Worm (Caenorhabditis elegans) whole organism, L2 larva: ENCODE results near the gene Y49E10.30.

ENCODE experiments used
- ZK546.5 ChIP-seq: sonication (generic microtip); optimal IDR thresholded peaks from 2 replicates; lab custom pipeline; 2017; ENCODE audit warnings: missing biosample characterization, missing genetic modification characterization
- ama-1 ChIP-seq: fragments of 150-350 bp; optimal IDR thresholded peaks from 2 replicates; lab custom pipeline; 2018; ENCODE audit warnings: inconsistent platforms
- ceh-82 ChIP-seq: fragments of 150-350 bp; optimal IDR thresholded peaks from 2 replicates; lab custom pipeline; 2014; ENCODE audit warnings: missing biosample characterization, missing genetic modification characterization
- egl-27 ChIP-seq: sonication (generic microtip); optimal IDR thresholded peaks from 3 replicates; lab custom pipeline; 2017; ENCODE audit warnings: missing biosample characterization, missing genetic modification reagents, missing genetic modification characterization
- elt-3 ChIP-seq: sonication (generic microtip); optimal IDR thresholded peaks from 2 replicates; lab custom pipeline; 2017; ENCODE audit warnings: missing biosample characterization, missing genetic modification characterization
- lin-39 ChIP-seq: fragments of 150-350 bp; optimal IDR thresholded peaks from 2 replicates; lab custom pipeline; 2014; ENCODE audit warnings: missing biosample characterization, missing genetic modification reagents, missing genetic modification characterization
- lsy-2 ChIP-seq, 2 experiments: fragments of 150-350 bp in 1 of 2; sonication (generic microtip) in 1 of 2; optimal IDR thresholded peaks; 2 replicates each; lab custom pipeline; 2014 to 2017; ENCODE audit warnings: missing biosample characterization in 2 of 2, missing genetic modification characterization in 2 of 2
- mbf-1 ChIP-seq: sonication (generic microtip); optimal IDR thresholded peaks from 2 replicates; lab custom pipeline; 2017; ENCODE audit warnings: missing biosample characterization, missing genetic modification characterization
- mdl-1 ChIP-seq, 2 experiments: fragments of 150-350 bp in 1 of 2; sonication (generic microtip) in 1 of 2; optimal IDR thresholded peaks; 2 replicates each; lab custom pipeline; 2017; ENCODE audit warnings: missing biosample characterization in 2 of 2, missing genetic modification characterization in 2 of 2
- nhr-237 ChIP-seq: fragments of 150-350 bp; optimal IDR thresholded peaks from 2 replicates; lab custom pipeline; 2014; ENCODE audit warnings: missing biosample characterization, missing genetic modification characterization
- nhr-77 ChIP-seq: fragments of 150-350 bp; optimal IDR thresholded peaks from 2 replicates; lab custom pipeline; 2014; ENCODE audit warnings: missing biosample characterization, missing genetic modification characterization
- zag-1 ChIP-seq: fragments of 150-350 bp; optimal IDR thresholded peaks from 2 replicates; lab custom pipeline; 2014; ENCODE audit warnings: missing biosample characterization, missing genetic modification characterization
- ztf-4 ChIP-seq: fragments of 150-350 bp; optimal IDR thresholded peaks from 2 replicates; lab custom pipeline; 2014; ENCODE audit warnings: missing biosample characterization, missing genetic modification characterization

DNA sequence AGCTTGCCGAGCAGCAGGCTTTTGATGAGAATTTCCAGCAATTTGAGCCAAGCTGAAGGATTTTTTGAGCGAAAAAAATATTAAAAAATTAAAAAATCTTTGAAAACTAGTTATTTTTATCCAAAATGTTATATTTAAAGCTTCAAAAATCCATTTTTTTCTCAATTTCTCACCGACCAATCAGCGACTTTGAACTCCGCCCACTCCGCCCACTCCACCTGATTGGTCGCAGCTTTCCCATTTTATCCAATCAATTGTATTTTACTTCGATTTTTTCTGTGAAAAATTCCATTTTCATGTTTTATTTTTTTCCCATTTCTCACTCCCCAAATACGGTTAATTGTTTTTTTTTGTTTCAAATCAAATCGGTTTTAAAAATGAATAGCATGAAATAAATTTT is 41.8 kb upstream of the Y49E10.30 start:
- TF ChIP-seq mbf-1 (tag; lab: Kevin White, UChicago) (no peak), ZK546.5 (no peak), mdl-1 (tag; optimal IDR thresholded peaks at IDR 0.05; lab: Kevin White, UChicago) (no peak), egl-27 (tag; lab: Kevin White, UChicago) (no peak), lsy-2 (tag; optimal IDR thresholded peaks at IDR 0.05; lab: Kevin White, UChicago) (peak in 1 of 2 experiments; percentile 53), lin-39 (tag; lab: Kevin White, UChicago) (no peak), elt-3 (tag; lab: Kevin White, UChicago) (no peak), ztf-4 (tag; lab: Kevin White, UChicago) (no peak), zag-1 (no peak), nhr-237 (tag; lab: Kevin White, UChicago) (no peak), ama-1 (lab: Kevin White, UChicago) (no peak), nhr-77 (no peak), ceh-82 (tag; lab: Kevin White, UChicago) (no peak)
